Fruit fly (Drosophila melanogaster) whole organism, larva: ENCODE data around the gene CG7458.

ENCODE experiments used
- noc ChIP-seq: fragments of 200-800 bp; sonication (Bioruptor generic); optimal IDR thresholded peaks from 3 replicates; lab custom pipeline; 2019; ENCODE audit warnings: missing biosample characterization, mild to moderate bottlenecking, missing genetic modification characterization, moderate library complexity

The CG7458 gene

DNA sequence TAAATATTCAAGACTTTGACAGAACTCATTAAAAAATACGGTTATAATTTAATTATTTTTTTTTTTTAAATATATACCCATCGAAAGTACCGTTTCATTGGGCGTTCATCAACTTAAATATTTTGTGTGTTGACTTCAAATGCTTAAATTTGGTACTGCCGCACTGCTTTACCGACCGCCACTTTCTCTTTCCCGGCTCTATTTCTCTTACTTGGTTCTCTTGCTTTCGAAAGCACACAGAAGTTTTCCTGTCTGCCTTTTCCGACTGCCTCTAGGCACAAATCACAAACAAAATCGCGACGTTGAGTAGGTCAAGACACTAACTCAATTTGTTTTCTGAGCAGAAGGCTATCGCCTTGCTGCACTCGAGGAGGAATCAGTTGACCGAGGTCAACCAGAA lies 39.1 kb downstream of the CG7458 start:
- TF ChIP-seq noc, result no peak

- TF ChIP-seq noc, result no peak
Measured at dm6 chr3L:22006107-22006506, 51.2 kb downstream of the CG7458 start.
